Worm (Caenorhabditis elegans) whole organism, L1 larva: ENCODE results near the gene R11D1.4.

Experiments
- C04F5.9 ChIP-seq: sonication (generic microtip); optimal IDR thresholded peaks from 2 replicates; lab custom pipeline; 2016; ENCODE audit warnings: missing genetic modification characterization, missing compliant biosample characterization
- C34B4.2 ChIP-seq: sonication (generic microtip); optimal IDR thresholded peaks from 2 replicates; lab custom pipeline; 2017; ENCODE audit warnings: mild to moderate bottlenecking, missing genetic modification characterization, missing compliant biosample characterization
- aha-1 ChIP-seq: fragments of 150-350 bp; optimal IDR thresholded peaks from 2 replicates; lab custom pipeline; 2014; ENCODE audit warnings: missing biosample characterization, missing genetic modification characterization
- blmp-1 ChIP-seq: fragments of 150-350 bp; optimal IDR thresholded peaks from 2 replicates; lab custom pipeline; 2014; ENCODE audit warnings: missing biosample characterization, missing genetic modification characterization
- ceh-8 ChIP-seq: fragments of 200-800 bp; sonication (Bioruptor generic); optimal IDR thresholded peaks from 2 replicates; lab custom pipeline; 2018; ENCODE audit warnings: mild to moderate bottlenecking, missing genetic modification characterization, moderate library complexity, missing compliant biosample characterization
- dpl-1 ChIP-seq, 3 experiments: fragments of 150-350 bp in 2 of 3; sonication (generic microtip) in 1 of 3; optimal IDR thresholded peaks; 2 replicates each; lab custom pipeline; 2014 to 2017; ENCODE audit warnings: missing biosample characterization in 3 of 3, missing genetic modification characterization in 3 of 3, missing genetic modification reagents in 3 of 3
- dsc-1 ChIP-seq: sonication (generic microtip); optimal IDR thresholded peaks from 2 replicates; lab custom pipeline; 2016; ENCODE audit warnings: mild to moderate bottlenecking, missing genetic modification characterization, missing compliant biosample characterization
- efl-1 ChIP-seq, 4 experiments: fragments of 150-350 bp; optimal IDR thresholded peaks in 3 of 4; peaks in 1 of 4; 1 replicate in 1 of 4; 2 replicates in 3 of 4; lab custom pipeline; 2014; ENCODE audit warnings: missing biosample characterization in 2 of 4, missing genetic modification characterization in 2 of 4, missing genetic modification reagents in 2 of 4
- egl-27 ChIP-seq, 2 experiments: fragments of 150-350 bp in 1 of 2; sonication (generic microtip); optimal IDR thresholded peaks; 3 replicates each; lab custom pipeline; 2017 to 2018; ENCODE audit warnings: missing biosample characterization in 2 of 2, missing genetic modification characterization in 2 of 2, missing genetic modification reagents in 2 of 2
- elt-3 ChIP-seq, 6 experiments: fragments of 150-350 bp in 1 of 6; sonication (generic microtip); optimal IDR thresholded peaks; 2 replicates each; lab custom pipeline; 2017 to 2018; ENCODE audit warnings: missing biosample characterization in 6 of 6, missing genetic modification characterization in 6 of 6, inconsistent platforms in 1 of 6
- ets-5 ChIP-seq: fragments of 200-800 bp; sonication (Bioruptor generic); IDR thresholded peaks from 2 replicates; pipeline ENCODE4 v1.3.6; 2022; ENCODE audit warnings: missing genetic modification characterization, missing compliant biosample characterization
- fkh-10 ChIP-seq: sonication (generic microtip); optimal IDR thresholded peaks from 2 replicates; lab custom pipeline; 2017; ENCODE audit warnings: missing biosample characterization, missing genetic modification reagents, missing genetic modification characterization
- fkh-4 ChIP-seq: sonication (generic microtip); optimal IDR thresholded peaks from 2 replicates; lab custom pipeline; 2016; ENCODE audit warnings: missing compliant biosample characterization, missing genetic modification characterization, borderline replicate concordance
- fos-1 ChIP-seq: fragments of 150-350 bp; optimal IDR thresholded peaks from 2 replicates; lab custom pipeline; 2014; ENCODE audit warnings: missing biosample characterization, missing genetic modification characterization
- grh-1 ChIP-seq: fragments of 200-800 bp; sonication (Bioruptor generic); IDR thresholded peaks from 2 replicates; pipeline ENCODE4 v1.3.6; 2022; ENCODE audit warnings: missing genetic modification reagents, missing genetic modification characterization, missing compliant biosample characterization
- hlh-17 ChIP-seq: fragments of 200-800 bp; sonication (Bioruptor generic); optimal IDR thresholded peaks from 2 replicates; lab custom pipeline; 2018; ENCODE audit warnings: missing genetic modification characterization, mild to moderate bottlenecking, missing compliant biosample characterization, moderate library complexity, borderline replicate concordance
- hlh-4 ChIP-seq: sonication (generic microtip); optimal IDR thresholded peaks from 2 replicates; lab custom pipeline; 2016; ENCODE audit warnings: mild to moderate bottlenecking, missing genetic modification characterization, missing compliant biosample characterization
- jun-1 ChIP-seq: fragments of 150-350 bp; optimal IDR thresholded peaks from 2 replicates; lab custom pipeline; 2014; ENCODE audit warnings: missing biosample characterization, missing genetic modification reagents, missing genetic modification characterization
- nhr-11 ChIP-seq: fragments of 150-350 bp; optimal IDR thresholded peaks from 2 replicates; lab custom pipeline; 2014; ENCODE audit warnings: missing biosample characterization, missing genetic modification characterization
- nhr-19 ChIP-seq: fragments of 200-800 bp; sonication (Bioruptor generic); conservative IDR thresholded peaks from 2 replicates; pipeline ENCODE4 v1.3.6; 2022; ENCODE audit warnings: missing genetic modification characterization, missing compliant biosample characterization
- nhr-237 ChIP-seq: fragments of 150-350 bp; optimal IDR thresholded peaks from 2 replicates; lab custom pipeline; 2014; ENCODE audit warnings: missing biosample characterization, missing genetic modification characterization
- nhr-47 ChIP-seq: sonication (generic microtip); optimal IDR thresholded peaks from 2 replicates; lab custom pipeline; 2016; ENCODE audit warnings: mild to moderate bottlenecking, missing genetic modification characterization, moderate library complexity, missing compliant biosample characterization
- nhr-76 ChIP-seq: sonication (generic microtip); optimal IDR thresholded peaks from 2 replicates; lab custom pipeline; 2017; ENCODE audit warnings: missing biosample characterization, missing genetic modification characterization
- nhr-77 ChIP-seq: fragments of 150-350 bp; optimal IDR thresholded peaks from 2 replicates; lab custom pipeline; 2014; ENCODE audit warnings: missing biosample characterization, missing genetic modification characterization
- nhr-84 ChIP-seq: sonication (generic microtip); optimal IDR thresholded peaks from 2 replicates; lab custom pipeline; 2017; ENCODE audit warnings: missing biosample characterization, missing genetic modification characterization
- nhr-85 ChIP-seq: sonication (generic microtip); peaks from one replicate; lab custom pipeline; 2016; ENCODE audit warnings: missing genetic modification characterization, inconsistent platforms, missing compliant biosample characterization
- pax-3 ChIP-seq: fragments of 200-800 bp; sonication (Bioruptor generic); optimal IDR thresholded peaks from 2 replicates; lab custom pipeline; 2018; ENCODE audit warnings: mild to moderate bottlenecking, missing genetic modification characterization, moderate library complexity, missing compliant biosample characterization
- pqm-1 ChIP-seq: sonication (generic microtip); optimal IDR thresholded peaks from 3 replicates; lab custom pipeline; 2017; ENCODE audit warnings: missing biosample characterization, missing genetic modification characterization
- skn-1 ChIP-seq: fragments of 150-350 bp; optimal IDR thresholded peaks from 2 replicates; lab custom pipeline; 2014; ENCODE audit warnings: missing biosample characterization, missing genetic modification characterization
- snu-23 ChIP-seq: sonication (generic microtip); optimal IDR thresholded peaks from 2 replicates; lab custom pipeline; 2016; ENCODE audit warnings: missing genetic modification characterization, missing compliant biosample characterization
- swsn-7 ChIP-seq: sonication (generic microtip); optimal IDR thresholded peaks from 2 replicates; lab custom pipeline; 2016; ENCODE audit warnings: missing genetic modification characterization, missing compliant biosample characterization
- tbx-2 ChIP-seq: sonication (generic microtip); optimal IDR thresholded peaks from 2 replicates; lab custom pipeline; 2016; ENCODE audit warnings: missing genetic modification characterization, missing compliant biosample characterization
- unc-30 ChIP-seq: sonication (generic microtip); optimal IDR thresholded peaks from 2 replicates; lab custom pipeline; 2017; ENCODE audit warnings: missing biosample characterization, missing genetic modification characterization
- unc-62 ChIP-seq: fragments of 150-350 bp; optimal IDR thresholded peaks from 2 replicates; lab custom pipeline; 2014; ENCODE audit warnings: missing biosample characterization, missing genetic modification reagents, missing genetic modification characterization
- ztf-4 ChIP-seq: fragments of 150-350 bp; optimal IDR thresholded peaks from 2 replicates; lab custom pipeline; 2014; ENCODE audit warnings: missing biosample characterization, missing genetic modification characterization

Gene R11D1.4

ce11 chrV:12760913-12761312 lies 46.9 kb upstream of the R11D1.4 start, which contains the start of gene F18E2.15:
Gene F18E2.15, minus strand, starts transcription at chrV:12761013.
- TF ChIP-seq nhr-11 (tag; lab: Kevin White, UChicago) (no peak), nhr-85 (tag; lab: Kevin White, UChicago) (no peak), unc-30 (no peak)

- TF ChIP-seq snu-23 (GFP tag; lab: Kevin White, UChicago) (no peak), dpl-1 (GFP tag; optimal IDR thresholded peaks at IDR 0.05; lab: Kevin White, UChicago) (no peak), ets-5 (GFP tag; lab: Robert Waterston, UW) (no peak), nhr-85 (tag; lab: Kevin White, UChicago) (no peak), swsn-7 (tag; lab: Kevin White, UChicago) (no peak), fos-1 (no peak), C34B4.2 (tag; lab: Kevin White, UChicago) (no peak)
Observed at ce11 chrV:12759660-12760059, 45.6 kb upstream of the R11D1.4 start, which contains the start of gene papl-1. Gene papl-1, minus strand, starts transcription at chrV:12759760.

ce11 chrV:12754839-12755238 lies 40.8 kb upstream of the R11D1.4 start, which contains the start of gene gpa-13:
Gene gpa-13, minus strand, starts transcription at chrV:12754939.
- TF ChIP-seq elt-3 (tag; optimal IDR thresholded peaks at IDR 0.05; lab: Kevin White, UChicago) (no peak), hlh-4 (no peak), nhr-237 (tag; lab: Kevin White, UChicago) (no peak)
- TF ChIP-seq, all 84 proteins: peak for 0

ce11 chrV:12752407-12752806 lies 38.4 kb upstream of the R11D1.4 start, which contains the start of gene C15C8.8:
Gene C15C8.8, minus strand, starts transcription at chrV:12752507.
- TF ChIP-seq jun-1 (tag; lab: Kevin White, UChicago) (no peak), nhr-19 (GFP tag; lab: Robert Waterston, UW) (no peak), nhr-85 (tag; lab: Kevin White, UChicago) (peak; percentile 25), nhr-77 (tag; lab: Kevin White, UChicago) (no peak), blmp-1 (peak; percentile 40), C04F5.9 (tag; lab: Kevin White, UChicago) (no peak), dpl-1 (GFP tag; optimal IDR thresholded peaks at IDR 0.05; lab: Kevin White, UChicago) (no peak), skn-1 (no peak), nhr-76 (tag; lab: Kevin White, UChicago) (no peak), pax-3 (tag; lab: Kevin White, UChicago) (no peak), tbx-2 (tag; lab: Kevin White, UChicago) (no peak), nhr-84 (tag; lab: Kevin White, UChicago) (no peak), egl-27 (tag; optimal IDR thresholded peaks at IDR 0.05; lab: Kevin White, UChicago) (no peak)

ce11 chrV:12751495-12752050 lies 37.6 kb upstream of the R11D1.4 start, which contains the start of gene C15C8.6:
Gene C15C8.6, minus strand, starts transcription at chrV:12751545.
- TF ChIP-seq dsc-1 (tag; lab: Kevin White, UChicago) (peak; percentile 87), pqm-1 (tag; lab: Kevin White, UChicago) (no peak), fkh-4 (tag; lab: Kevin White, UChicago) (peak; percentile 83)

ce11 chrV:12749558-12749957 lies 35.5 kb upstream of the R11D1.4 start:
- TF ChIP-seq hlh-17 (no peak), nhr-19 (GFP tag; lab: Robert Waterston, UW) (no peak), unc-62 (GFP tag; lab: Kevin White, UChicago) (no peak), ets-5 (GFP tag; lab: Robert Waterston, UW) (no peak), ztf-4 (tag; lab: Kevin White, UChicago) (no peak), ceh-8 (no peak), swsn-7 (tag; lab: Kevin White, UChicago) (no peak), hlh-4 (no peak), nhr-47 (tag; lab: Kevin White, UChicago) (no peak), fkh-10 (GFP tag; lab: Kevin White, UChicago) (no peak), grh-1 (GFP tag; lab: Robert Waterston, UW) (no peak), nhr-84 (tag; lab: Kevin White, UChicago) (no peak), aha-1 (tag; lab: Kevin White, UChicago) (no peak), jun-1 (tag; lab: Kevin White, UChicago) (no peak), fos-1 (no peak), efl-1 (optimal IDR thresholded peaks at IDR 0.05; lab: Kevin White, UChicago) (no peak), efl-1 (GFP tag; optimal IDR thresholded peaks at IDR 0.05 in 1 of 2; lab: Kevin White, UChicago) (no peak)
